Worm (Caenorhabditis elegans): ENCODE measurements around the gene memo-1.

memo-1 gene

DNA sequence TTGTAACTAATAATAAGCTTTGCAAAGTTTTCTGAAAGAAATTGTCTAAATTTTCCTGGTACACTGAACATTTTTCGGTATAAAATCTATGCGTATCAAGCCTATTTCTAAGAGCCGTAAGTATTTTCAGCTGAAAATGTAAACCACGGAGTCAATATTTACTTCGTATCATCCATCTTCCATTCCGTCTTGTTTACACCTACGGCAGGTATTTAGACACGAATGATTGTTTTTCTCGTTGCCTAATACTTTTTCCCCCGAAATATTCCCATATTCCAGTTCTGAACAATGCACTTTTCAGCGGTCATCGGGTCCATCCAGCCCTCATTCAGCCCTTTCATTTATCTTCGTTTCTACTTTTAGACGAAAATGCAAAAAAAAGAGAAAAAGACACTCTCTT is 716 bp upstream of the memo-1 start:
- TF ChIP-seq mml-1 (tag; optimal IDR thresholded peaks at IDR 0.05), result no peak
- no peak for TF ChIP-seq nhr-77 (tag; optimal IDR thresholded peaks at IDR 0.05)
- no peak for TF ChIP-seq ceh-16 (tag; optimal IDR thresholded peaks at IDR 0.05)
- TF ChIP-seq lin-39 (tag; optimal IDR thresholded peaks at IDR 0.05), result peak; percentile 32
- TF ChIP-seq ceh-9 (tag; optimal IDR thresholded peaks at IDR 0.05), result no peak
- peak; percentile 88 for TF ChIP-seq pha-4 (tag; optimal IDR thresholded peaks at IDR 0.05)
- no peak for TF ChIP-seq fos-1 (tag; optimal IDR thresholded peaks at IDR 0.05)
- TF ChIP-seq hmg-11 (tag; optimal IDR thresholded peaks at IDR 0.05), result no peak

ce11 chrV:7842228-7842627 is 4.7 kb downstream of the memo-1 start, which contains the start of gene grd-8:
Gene grd-8, plus strand, starts transcription at chrV:7842528.
- no peak for TF ChIP-seq nhr-12 (tag; optimal IDR thresholded peaks at IDR 0.05)
- no peak for TF ChIP-seq aly-2 (tag; optimal IDR thresholded peaks at IDR 0.05)
- TF ChIP-seq jun-1 (tag; optimal IDR thresholded peaks at IDR 0.05), result no peak
- no peak for TF ChIP-seq egl-5 (tag; optimal IDR thresholded peaks at IDR 0.05)
- no peak for TF ChIP-seq lin-39 (tag; optimal IDR thresholded peaks at IDR 0.05)
- TF ChIP-seq nhr-77 (tag; optimal IDR thresholded peaks at IDR 0.05), result no peak
- TF ChIP-seq sea-2 (GFP tag; optimal IDR thresholded peaks at IDR 0.05), result no peak

- no peak for TF ChIP-seq nhr-67 (tag; optimal IDR thresholded peaks at IDR 0.05)
- TF ChIP-seq pha-4 (tag; optimal IDR thresholded peaks at IDR 0.05), result peak; percentile 78
- no peak for TF ChIP-seq aly-2 (tag; optimal IDR thresholded peaks at IDR 0.05)
Observed at ce11 chrV:7839485-7839884, 7.5 kb downstream of the memo-1 start, which contains the start of gene C37C3.12. Gene C37C3.12, minus strand, starts transcription at chrV:7839585.

DNA sequence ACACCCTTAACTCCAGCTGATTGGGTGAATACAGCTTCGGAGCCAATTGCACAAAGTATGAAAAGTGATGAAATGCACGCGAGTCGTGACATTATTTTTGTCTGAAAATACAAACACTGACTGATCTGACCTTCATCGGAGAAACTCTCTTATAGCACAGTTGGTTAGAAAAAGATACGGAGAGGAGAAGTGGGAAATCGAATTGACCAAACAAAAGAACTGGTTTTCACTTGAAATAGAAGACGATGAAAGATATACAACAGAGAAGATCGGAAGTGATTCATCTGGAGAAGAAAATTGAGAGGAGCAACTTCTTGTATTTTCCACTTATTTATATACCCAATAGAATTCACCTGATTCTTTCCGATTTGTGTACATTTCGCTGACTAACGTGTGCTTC is 9.2 kb downstream of the memo-1 start, which contains the start of gene ttr-33:
Gene ttr-33 (minus strand): TSS at position 101 of the 400 bp plus-strand sequence.
- TF ChIP-seq nhr-25 (tag; optimal IDR thresholded peaks at IDR 0.05) (no peak), pha-4 (tag; optimal IDR thresholded peaks at IDR 0.05) (peak; percentile 50)

ce11 chrV:7836911-7837310 is 10.1 kb downstream of the memo-1 start, which contains the start of gene txt-5:
Gene txt-5, minus strand, starts transcription at chrV:7837134.
- peak in 2 of 3 experiments; percentile 29 to 50 for TF ChIP-seq elt-3 (tag; optimal IDR thresholded peaks at IDR 0.05)
- peak; percentile 71 for TF ChIP-seq nhr-23 (tag; optimal IDR thresholded peaks at IDR 0.05)
- TF ChIP-seq R02D3.7 (tag; optimal IDR thresholded peaks at IDR 0.05), result no peak

ce11 chrV:7830952-7831351 is 16.0 kb downstream of the memo-1 start:
- TF ChIP-seq fkh-2 (tag; optimal IDR thresholded peaks at IDR 0.05) (no peak), lin-39 (tag; optimal IDR thresholded peaks at IDR 0.05) (no peak), zag-1 (tag; optimal IDR thresholded peaks at IDR 0.05) (no peak), lsy-12 (tag; optimal IDR thresholded peaks at IDR 0.05) (no peak), pqm-1 (tag; optimal IDR thresholded peaks at IDR 0.05) (no peak), elt-1 (tag; optimal IDR thresholded peaks at IDR 0.05) (no peak), nhr-67 (tag; optimal IDR thresholded peaks at IDR 0.05) (no peak), elt-3 (tag; optimal IDR thresholded peaks at IDR 0.05) (no peak), elt-2 (tag; optimal IDR thresholded peaks at IDR 0.05) (no peak), eor-1 (tag; optimal IDR thresholded peaks at IDR 0.05) (no peak)

DNA sequence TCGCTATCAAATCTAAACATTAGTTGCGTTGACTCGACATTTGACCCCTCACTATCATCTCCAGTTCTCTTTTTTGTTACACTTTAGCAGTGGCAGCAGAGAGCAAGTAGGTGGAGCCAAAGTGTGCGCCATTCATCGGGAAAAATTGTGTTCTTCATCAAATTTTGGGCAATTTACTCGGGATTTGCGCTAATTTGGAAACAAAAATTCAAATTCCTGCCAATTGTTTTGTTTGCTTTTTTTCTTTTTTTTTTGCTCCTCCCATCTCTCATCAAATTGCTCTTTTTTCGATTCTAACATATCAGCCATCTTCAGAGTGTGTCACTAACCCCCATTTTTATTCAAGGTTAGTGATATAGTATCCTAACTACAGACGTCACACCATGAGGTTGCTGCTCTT is 20.1 kb downstream of the memo-1 start, which contains the start of gene mig-6:
Gene mig-6 (plus strand): TSS at position 301 of the 400 bp plus-strand sequence.
- TF ChIP-seq nhr-28 (tag; optimal IDR thresholded peaks at IDR 0.05), result no peak
- no peak for TF ChIP-seq elt-1 (tag; optimal IDR thresholded peaks at IDR 0.05)
- TF ChIP-seq sea-2 (GFP tag; optimal IDR thresholded peaks at IDR 0.05), result no peak
- TF ChIP-seq fkh-2 (tag; optimal IDR thresholded peaks at IDR 0.05), result no peak
- no peak for TF ChIP-seq ceh-16 (tag; optimal IDR thresholded peaks at IDR 0.05)
- no peak for TF ChIP-seq egl-5 (tag; optimal IDR thresholded peaks at IDR 0.05)
- TF ChIP-seq nhr-77 (tag; optimal IDR thresholded peaks at IDR 0.05), result no peak
- TF ChIP-seq ama-1 (optimal IDR thresholded peaks at IDR 0.05), result no peak
- no peak for TF ChIP-seq ceh-28 (tag; optimal IDR thresholded peaks at IDR 0.05)
- TF ChIP-seq fkh-10 (GFP tag; optimal IDR thresholded peaks at IDR 0.05), result no peak
